Worm (Caenorhabditis elegans) whole organism, midembryonic: ENCODE data around the gene rmif-2.
"Not testable (repeated sequence)": the region's sequence is repeated elsewhere in the genome, so short reads cannot be mapped to it uniquely, and the experiment has no call there.

Source experiments
- T22C8.4 ChIP-seq: fragments of 200-800 bp; sonication (Bioruptor generic); IDR thresholded peaks from 2 replicates; pipeline ENCODE4 v1.3.6; 2022; ENCODE audit warnings: missing genetic modification characterization, missing compliant biosample characterization
- cog-1 ChIP-seq: sonication (generic microtip); optimal IDR thresholded peaks from 2 replicates; lab custom pipeline; 2016; ENCODE audit warnings: missing genetic modification characterization, missing compliant biosample characterization
- flt-1 ChIP-seq: fragments of 200-800 bp; sonication (Bioruptor generic); IDR thresholded peaks from 2 replicates; pipeline ENCODE4 v1.3.6; 2022; ENCODE audit warnings: missing genetic modification characterization, missing compliant biosample characterization
- klf-2 ChIP-seq: fragments of 200-800 bp; sonication (Bioruptor generic); conservative IDR thresholded peaks from 2 replicates; pipeline ENCODE4 v1.3.6; 2022; ENCODE audit warnings: missing genetic modification reagents, missing genetic modification characterization, missing compliant biosample characterization
- med-1 ChIP-seq: sonication (generic microtip); optimal IDR thresholded peaks from 2 replicates; lab custom pipeline; 2017; ENCODE audit warnings: missing genetic modification characterization, mild to moderate bottlenecking, missing compliant biosample characterization, antibody characterized with exemption, missing genetic modification reagents; ENCODE audit not compliant: insufficient read depth
- ref-1 ChIP-seq: fragments of 200-800 bp; sonication (Bioruptor generic); conservative IDR thresholded peaks from 2 replicates; pipeline ENCODE4 v1.3.6; 2022; ENCODE audit warnings: missing genetic modification reagents, missing genetic modification characterization, missing compliant biosample characterization
- tab-1 ChIP-seq: fragments of 200-800 bp; sonication (Bioruptor generic); IDR thresholded peaks from 2 replicates; pipeline ENCODE4 v1.3.6; 2022; ENCODE audit warnings: missing genetic modification characterization, missing compliant biosample characterization
- ztf-23 ChIP-seq: fragments of 200-800 bp; sonication (Bioruptor generic); IDR thresholded peaks from 2 replicates; pipeline ENCODE4 v1.3.6; 2022; ENCODE audit warnings: missing genetic modification reagents, missing genetic modification characterization, missing compliant biosample characterization
- ztf-29 ChIP-seq: fragments of 200-800 bp; sonication (Bioruptor generic); IDR thresholded peaks from 2 replicates; pipeline ENCODE4 v1.3.6; 2022; ENCODE audit warnings: missing genetic modification reagents, missing genetic modification characterization, missing compliant biosample characterization

Gene rmif-2

ce11 chrIV:1170408-1170807 is 12.0 kb upstream of the rmif-2 start, which contains the start of gene cec-2:
Gene cec-2 (plus strand): TSS chrIV:1170708.
- no peak for TF ChIP-seq ref-1 (GFP tag; lab: Robert Waterston, UW)
- no peak for TF ChIP-seq ztf-29 (GFP tag; lab: Robert Waterston, UW)
- TF ChIP-seq ztf-23 (GFP tag; lab: Robert Waterston, UW), result no peak
- TF ChIP-seq flt-1 (GFP tag; lab: Robert Waterston, UW), result no peak
- no peak for TF ChIP-seq T22C8.4 (GFP tag; lab: Robert Waterston, UW)
- no peak for TF ChIP-seq tab-1 (GFP tag; lab: Robert Waterston, UW)
- no peak for TF ChIP-seq klf-2
- no peak for TF ChIP-seq med-1 (GFP tag; lab: Kevin White, UChicago)
- no peak for TF ChIP-seq cog-1 (tag; lab: Kevin White, UChicago)

ce11 chrIV:1174411-1174810 is 8.0 kb upstream of the rmif-2 start:
- TF ChIP-seq T22C8.4 (GFP tag; lab: Robert Waterston, UW) (peak; percentile 73), tab-1 (GFP tag; lab: Robert Waterston, UW) (no peak)

- TF ChIP-seq cog-1 (tag; lab: Kevin White, UChicago) (no peak), T22C8.4 (GFP tag; lab: Robert Waterston, UW) (no peak; the same call in 1 of the 2 replicates), med-1 (GFP tag; lab: Kevin White, UChicago) (no peak), ref-1 (GFP tag; lab: Robert Waterston, UW) (no peak), ztf-23 (GFP tag; lab: Robert Waterston, UW) (no peak), tab-1 (GFP tag; lab: Robert Waterston, UW) (no peak), flt-1 (GFP tag; lab: Robert Waterston, UW) (no peak), klf-2 (no peak), ztf-29 (GFP tag; lab: Robert Waterston, UW) (no peak)
Measured at ce11 chrIV:1176613-1177012, 5.8 kb upstream of the rmif-2 start.

- no peak for TF ChIP-seq T22C8.4 (GFP tag; lab: Robert Waterston, UW)
- no peak for TF ChIP-seq med-1 (GFP tag; lab: Kevin White, UChicago)
- TF ChIP-seq ztf-29 (GFP tag; lab: Robert Waterston, UW), result no peak
- TF ChIP-seq ref-1 (GFP tag; lab: Robert Waterston, UW), result no peak
- TF ChIP-seq tab-1 (GFP tag; lab: Robert Waterston, UW), result no peak
- no peak for TF ChIP-seq klf-2
- TF ChIP-seq flt-1 (GFP tag; lab: Robert Waterston, UW), result no peak
- TF ChIP-seq ztf-23 (GFP tag; lab: Robert Waterston, UW), result no peak
- TF ChIP-seq cog-1 (tag; lab: Kevin White, UChicago), result no peak
Measured at ce11 chrIV:1177683-1178082, 4.7 kb upstream of the rmif-2 start, which contains the start of gene Y104H12D.2. Gene Y104H12D.2 (plus strand): TSS chrIV:1178022.

ce11 chrIV:1187502-1187901 is 5.1 kb downstream of the rmif-2 start, which contains the start of gene mdt-20:
Gene mdt-20 (plus strand): TSS chrIV:1187802.
- TF ChIP-seq ztf-29 (GFP tag; lab: Robert Waterston, UW); klf-2; med-1 (GFP tag; lab: Kevin White, UChicago): not testable (repeated sequence)

ce11 chrIV:1192765-1193164 is 10.4 kb downstream of the rmif-2 start, which contains the start of gene spl-3:
Gene spl-3 (plus strand): TSS chrIV:1193065.
- TF ChIP-seq ztf-29 (GFP tag; lab: Robert Waterston, UW), result no peak
- TF ChIP-seq cog-1 (tag; lab: Kevin White, UChicago), result no peak
- no peak for TF ChIP-seq ref-1 (GFP tag; lab: Robert Waterston, UW)
- TF ChIP-seq med-1 (GFP tag; lab: Kevin White, UChicago), result no peak
- TF ChIP-seq klf-2, result no peak

- TF ChIP-seq ref-1 (GFP tag; lab: Robert Waterston, UW), result no peak
- TF ChIP-seq cog-1 (tag; lab: Kevin White, UChicago), result no peak
- no peak for TF ChIP-seq klf-2
- no peak for TF ChIP-seq ztf-23 (GFP tag; lab: Robert Waterston, UW)
- no peak for TF ChIP-seq med-1 (GFP tag; lab: Kevin White, UChicago)
- no peak for TF ChIP-seq T22C8.4 (GFP tag; lab: Robert Waterston, UW)
- TF ChIP-seq tab-1 (GFP tag; lab: Robert Waterston, UW), result no peak
- no peak for TF ChIP-seq flt-1 (GFP tag; lab: Robert Waterston, UW)
- TF ChIP-seq ztf-29 (GFP tag; lab: Robert Waterston, UW), result no peak
Measured at ce11 chrIV:1199501-1199900, 17.1 kb downstream of the rmif-2 start.

ce11 chrIV:1204870-1205269 is 22.5 kb downstream of the rmif-2 start, which contains the start of gene dsl-2:
Gene dsl-2 (minus strand): TSS chrIV:1204970.
- no peak for TF ChIP-seq ztf-29 (GFP tag; lab: Robert Waterston, UW)
- TF ChIP-seq cog-1 (tag; lab: Kevin White, UChicago), result no peak
- TF ChIP-seq tab-1 (GFP tag; lab: Robert Waterston, UW), result no peak
- no peak for TF ChIP-seq klf-2
- no peak for TF ChIP-seq med-1 (GFP tag; lab: Kevin White, UChicago)
- no peak for TF ChIP-seq ref-1 (GFP tag; lab: Robert Waterston, UW)
- no peak for TF ChIP-seq flt-1 (GFP tag; lab: Robert Waterston, UW)
- TF ChIP-seq ztf-23 (GFP tag; lab: Robert Waterston, UW), result no peak
- TF ChIP-seq T22C8.4 (GFP tag; lab: Robert Waterston, UW), result no peak

ce11 chrIV:1207980-1208379 is 25.6 kb downstream of the rmif-2 start, which contains the start of gene dsl-1:
Gene dsl-1 (minus strand): TSS chrIV:1208080.
- TF ChIP-seq flt-1 (GFP tag; lab: Robert Waterston, UW), result no peak
- TF ChIP-seq cog-1 (tag; lab: Kevin White, UChicago), result no peak
- no peak for TF ChIP-seq med-1 (GFP tag; lab: Kevin White, UChicago)
- TF ChIP-seq ztf-29 (GFP tag; lab: Robert Waterston, UW), result no peak
- TF ChIP-seq tab-1 (GFP tag; lab: Robert Waterston, UW), result no peak
- no peak for TF ChIP-seq ref-1 (GFP tag; lab: Robert Waterston, UW)
- no peak for TF ChIP-seq T22C8.4 (GFP tag; lab: Robert Waterston, UW)
